Fruit fly (Drosophila melanogaster): ENCODE measurements around the gene tap.

- TF ChIP-seq h (optimal IDR thresholded peaks at IDR 0.05) (no peak), insv (optimal IDR thresholded peaks at IDR 0.05) (no peak), Myc (optimal IDR thresholded peaks at IDR 0.05) (no peak), Sin3A (optimal IDR thresholded peaks at IDR 0.05) (no peak)
Observed at dm6 chr3L:17339756-17340155, 19.7 kb upstream of the tap start.
